Worm (Caenorhabditis elegans): ENCODE results near the gene hcp-3.
A peak's percentile ranks its signal among the peaks of the same experiment; 100 is the strongest.

hcp-3 gene

DNA sequence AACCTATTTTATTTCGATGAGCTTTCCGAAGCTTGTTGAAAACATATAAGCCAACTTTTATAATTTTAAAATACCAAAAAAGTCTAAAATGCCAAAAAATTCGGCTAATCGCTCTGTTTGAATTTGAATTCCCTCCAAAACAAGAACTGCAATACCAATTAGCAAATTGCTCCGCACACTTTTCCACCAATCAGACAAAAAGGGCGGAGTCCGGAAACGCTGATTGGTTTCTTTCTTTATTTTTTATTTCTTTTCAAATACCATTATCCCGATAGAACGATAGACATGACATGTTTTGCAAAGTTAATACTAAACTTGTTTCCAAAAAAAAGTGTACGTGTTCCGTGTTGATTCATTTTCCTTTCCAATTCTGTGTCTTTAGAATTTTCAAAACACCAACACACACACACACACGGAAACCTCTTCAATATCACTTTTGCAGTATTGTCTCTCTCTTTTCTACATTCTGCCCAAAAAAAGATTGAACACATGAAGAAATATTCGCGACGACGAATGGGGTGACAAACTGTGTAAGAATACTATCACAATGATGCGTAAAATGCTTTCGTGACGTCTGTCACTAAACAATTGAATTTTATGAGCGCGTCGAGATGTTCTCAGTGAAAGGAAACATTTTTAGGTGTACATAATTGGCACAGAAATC lies 1.5 kb upstream of the hcp-3 start:
- TF ChIP-seq zag-1 (tag; optimal IDR thresholded peaks at IDR 0.05) (no peak), nhr-28 (tag; optimal IDR thresholded peaks at IDR 0.05) (no peak), pqm-1 (tag; optimal IDR thresholded peaks at IDR 0.05) (no peak), unc-62 (GFP tag; optimal IDR thresholded peaks at IDR 0.05) (no peak), nfya-1 (tag; optimal IDR thresholded peaks at IDR 0.05; ENCODE audit: insufficient read depth) (peak; percentile 91), fos-1 (tag; optimal IDR thresholded peaks at IDR 0.05) (no peak), nhr-25 (tag; optimal IDR thresholded peaks at IDR 0.05) (peak; percentile 78), ceh-16 (tag; optimal IDR thresholded peaks at IDR 0.05) (no peak), unc-39 (tag; optimal IDR thresholded peaks at IDR 0.05) (no peak), pha-4 (tag; optimal IDR thresholded peaks at IDR 0.05) (no peak), nhr-76 (tag; optimal IDR thresholded peaks at IDR 0.05) (no peak), ztf-4 (tag; optimal IDR thresholded peaks at IDR 0.05) (no peak), nhr-11 (tag; optimal IDR thresholded peaks at IDR 0.05) (no peak), nhr-77 (tag; optimal IDR thresholded peaks at IDR 0.05) (no peak), ZK546.5 (tag; optimal IDR thresholded peaks at IDR 0.05) (no peak), ceh-28 (tag; optimal IDR thresholded peaks at IDR 0.05) (no peak), nhr-12 (tag; optimal IDR thresholded peaks at IDR 0.05) (no peak), lsy-12 (tag; optimal IDR thresholded peaks at IDR 0.05) (no peak), hmg-11 (tag; optimal IDR thresholded peaks at IDR 0.05) (peak; percentile 13), elt-2 (tag; optimal IDR thresholded peaks at IDR 0.05) (peak; percentile 1), fkh-10 (GFP tag; optimal IDR thresholded peaks at IDR 0.05) (no peak)

DNA sequence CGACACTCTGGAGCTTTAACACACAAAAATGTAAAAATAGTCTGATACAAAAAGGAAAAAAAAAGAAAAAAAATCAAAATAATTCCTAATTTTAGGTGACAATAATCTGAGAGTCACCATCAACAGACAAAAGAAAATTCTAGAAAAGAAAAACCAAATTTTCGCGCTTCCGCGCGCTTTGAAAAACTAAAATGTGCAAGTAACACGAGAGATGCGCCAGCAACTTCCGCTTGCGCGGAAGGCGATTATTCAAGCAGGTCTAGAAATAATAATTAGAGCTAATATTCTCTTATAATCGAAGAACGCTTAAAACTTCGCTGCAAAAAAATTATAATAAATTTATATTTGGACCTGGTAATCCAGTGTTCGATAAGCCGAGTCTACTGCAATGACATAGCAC lies 663 bp upstream of the hcp-3 start:
- no peak for TF ChIP-seq pqm-1 (tag; optimal IDR thresholded peaks at IDR 0.05)
- no peak for TF ChIP-seq nhr-25 (tag; optimal IDR thresholded peaks at IDR 0.05)
- TF ChIP-seq R02D3.7 (tag; optimal IDR thresholded peaks at IDR 0.05), result no peak
- no peak for TF ChIP-seq elt-1 (tag; optimal IDR thresholded peaks at IDR 0.05)
- TF ChIP-seq tbx-2 (tag; optimal IDR thresholded peaks at IDR 0.05), result no peak
- TF ChIP-seq nfya-1 (tag; optimal IDR thresholded peaks at IDR 0.05; ENCODE audit: insufficient read depth), result no peak
- TF ChIP-seq fkh-2 (tag; optimal IDR thresholded peaks at IDR 0.05), result no peak
- TF ChIP-seq elt-2 (tag; optimal IDR thresholded peaks at IDR 0.05), result no peak
- TF ChIP-seq eor-1 (tag; optimal IDR thresholded peaks at IDR 0.05), result no peak
- TF ChIP-seq fkh-10 (GFP tag; optimal IDR thresholded peaks at IDR 0.05), result no peak
- TF ChIP-seq snpc-4 (tag; optimal IDR thresholded peaks at IDR 0.05), result no peak
- no peak for TF ChIP-seq elt-3 (tag; optimal IDR thresholded peaks at IDR 0.05)
- no peak for TF ChIP-seq lsy-12 (tag; optimal IDR thresholded peaks at IDR 0.05)
- TF ChIP-seq nhr-43 (tag; optimal IDR thresholded peaks at IDR 0.05; ENCODE audit: poor library complexity, severe bottlenecking), result no peak

DNA sequence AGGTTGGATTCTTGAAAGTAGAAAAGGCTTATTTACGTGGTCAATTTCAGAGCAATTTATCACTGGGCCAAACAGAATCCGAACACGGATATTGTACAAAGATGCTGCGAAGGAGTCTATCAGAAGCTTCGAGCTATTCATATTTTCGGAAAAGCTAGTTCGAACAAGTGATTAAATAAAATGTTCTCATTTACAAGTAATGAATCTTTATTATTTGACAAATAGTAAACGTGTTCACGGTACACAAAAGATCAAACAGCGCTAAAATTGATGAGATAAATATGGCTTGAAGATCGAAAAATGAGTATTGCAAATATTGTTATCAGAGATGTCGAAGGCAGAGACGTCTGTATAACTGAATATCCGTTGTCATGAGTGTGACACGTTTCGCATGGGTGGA lies 1.2 kb downstream of the hcp-3 start:
- TF ChIP-seq nhr-23 (tag; optimal IDR thresholded peaks at IDR 0.05) (no peak), zag-1 (tag; optimal IDR thresholded peaks at IDR 0.05) (no peak), unc-39 (tag; optimal IDR thresholded peaks at IDR 0.05) (no peak), pha-4 (tag; optimal IDR thresholded peaks at IDR 0.05) (no peak), ama-1 (optimal IDR thresholded peaks at IDR 0.05) (no peak), egl-5 (tag; optimal IDR thresholded peaks at IDR 0.05) (no peak), aly-2 (tag; optimal IDR thresholded peaks at IDR 0.05) (no peak), unc-62 (GFP tag; optimal IDR thresholded peaks at IDR 0.05) (no peak), ztf-4 (tag; optimal IDR thresholded peaks at IDR 0.05) (no peak), lin-15B (tag; optimal IDR thresholded peaks at IDR 0.05) (no peak), elt-1 (tag; optimal IDR thresholded peaks at IDR 0.05) (no peak), ceh-9 (tag; optimal IDR thresholded peaks at IDR 0.05) (no peak), mdl-1 (tag; optimal IDR thresholded peaks at IDR 0.05) (no peak), ztf-11 (tag; optimal IDR thresholded peaks at IDR 0.05) (no peak), elt-3 (tag; optimal IDR thresholded peaks at IDR 0.05) (no peak), fkh-10 (GFP tag; optimal IDR thresholded peaks at IDR 0.05) (no peak), jun-1 (tag; optimal IDR thresholded peaks at IDR 0.05) (no peak)

- TF ChIP-seq nhr-23 (tag; optimal IDR thresholded peaks at IDR 0.05) (peak; percentile 43), nfya-1 (tag; optimal IDR thresholded peaks at IDR 0.05; ENCODE audit: insufficient read depth) (peak; percentile 45), pqm-1 (tag; optimal IDR thresholded peaks at IDR 0.05) (no peak), lin-15B (tag; optimal IDR thresholded peaks at IDR 0.05) (peak; percentile 48), nhr-25 (tag; optimal IDR thresholded peaks at IDR 0.05) (peak; percentile 2)
These were observed 2.1 kb downstream of the hcp-3 start, which contains the start of the genes pri-1 and F58A4.6 for ce11 chrIII:9614211-9614610. TSS of gene pri-1 (minus strand) at chrIII:9614281. TSS of gene F58A4.6 (plus strand) at chrIII:9614482.
